Worm (Caenorhabditis elegans) whole organism, early embryonic: Measurements from ENCODE around the gene rme-6.

Experiments
- B0310.2 ChIP-seq: sonication (generic microtip); optimal IDR thresholded peaks from 2 replicates; lab custom pipeline; 2016; ENCODE audit warnings: mild to moderate bottlenecking, missing genetic modification characterization, missing compliant biosample characterization
- F13C5.2 ChIP-seq: sonication (generic microtip); optimal IDR thresholded peaks from 2 replicates; lab custom pipeline; 2017; ENCODE audit warnings: mild to moderate bottlenecking, missing genetic modification characterization, inconsistent platforms, missing compliant biosample characterization
- aly-1 ChIP-seq: sonication (generic microtip); optimal IDR thresholded peaks from 2 replicates; lab custom pipeline; 2016; ENCODE audit warnings: missing genetic modification characterization, missing compliant biosample characterization
- ama-1 ChIP-seq: fragments of 150-350 bp; optimal IDR thresholded peaks from 2 replicates; lab custom pipeline; 2014
- ceh-13 ChIP-seq: fragments of 200-800 bp; sonication (Bioruptor generic); optimal IDR thresholded peaks from 2 replicates; lab custom pipeline; 2018; ENCODE audit warnings: mild to moderate bottlenecking, missing genetic modification characterization, missing compliant biosample characterization
- ceh-36 ChIP-seq: sonication (generic microtip); optimal IDR thresholded peaks from 2 replicates; lab custom pipeline; 2016; ENCODE audit warnings: missing genetic modification characterization, inconsistent platforms, missing compliant biosample characterization
- ets-7 ChIP-seq: sonication (generic microtip); optimal IDR thresholded peaks from 2 replicates; lab custom pipeline; 2016; ENCODE audit warnings: missing genotype, missing genetic modification characterization, missing compliant biosample characterization
- flt-1 ChIP-seq: fragments of 200-800 bp; sonication (Bioruptor generic); IDR thresholded peaks from 2 replicates; pipeline ENCODE4 v1.3.6; 2022; ENCODE audit warnings: missing genetic modification characterization, missing compliant biosample characterization
- hmbx-1 ChIP-seq: sonication (generic microtip); optimal IDR thresholded peaks from 2 replicates; lab custom pipeline; 2016; ENCODE audit warnings: mild to moderate bottlenecking, missing genetic modification characterization, missing compliant biosample characterization
- hmg-4 ChIP-seq: fragments of 200-800 bp; sonication (Bioruptor generic); optimal IDR thresholded peaks from 2 replicates; lab custom pipeline; 2018; ENCODE audit warnings: mild to moderate bottlenecking, missing genetic modification characterization, missing compliant biosample characterization
- hnd-1 ChIP-seq: sonication (generic microtip); optimal IDR thresholded peaks from 2 replicates; lab custom pipeline; 2016; ENCODE audit warnings: missing genetic modification characterization, missing compliant biosample characterization
- pes-1 ChIP-seq: fragments of 200-800 bp; sonication (Bioruptor generic); IDR thresholded peaks from 2 replicates; pipeline ENCODE4 v1.3.6; 2022; ENCODE audit warnings: missing genetic modification reagents, missing genetic modification characterization, missing compliant biosample characterization
- scrt-1 ChIP-seq: fragments of 200-800 bp; sonication (Bioruptor generic); IDR thresholded peaks from 2 replicates; pipeline ENCODE4 v1.3.6; 2022; ENCODE audit warnings: missing genetic modification characterization, missing compliant biosample characterization
- sea-1 ChIP-seq: fragments of 200-800 bp; sonication (Bioruptor generic); conservative IDR thresholded peaks from 2 replicates; pipeline ENCODE4 v1.3.6; 2022; ENCODE audit warnings: missing genetic modification characterization, missing compliant biosample characterization
- tbx-11 ChIP-seq: fragments of 200-800 bp; sonication (Bioruptor generic); IDR thresholded peaks from 2 replicates; pipeline ENCODE4 v1.3.6; 2022; ENCODE audit warnings: missing genetic modification characterization, missing compliant biosample characterization
- tbx-37 ChIP-seq: fragments of 200-800 bp; sonication (Bioruptor generic); conservative IDR thresholded peaks from 2 replicates; pipeline ENCODE4 v1.3.6; 2022; ENCODE audit warnings: missing genetic modification reagents, missing genetic modification characterization, missing compliant biosample characterization
- tra-4 ChIP-seq: sonication (generic microtip); optimal IDR thresholded peaks from 2 replicates; lab custom pipeline; 2017; ENCODE audit warnings: missing genetic modification characterization, missing compliant biosample characterization

rme-6 gene

DNA sequence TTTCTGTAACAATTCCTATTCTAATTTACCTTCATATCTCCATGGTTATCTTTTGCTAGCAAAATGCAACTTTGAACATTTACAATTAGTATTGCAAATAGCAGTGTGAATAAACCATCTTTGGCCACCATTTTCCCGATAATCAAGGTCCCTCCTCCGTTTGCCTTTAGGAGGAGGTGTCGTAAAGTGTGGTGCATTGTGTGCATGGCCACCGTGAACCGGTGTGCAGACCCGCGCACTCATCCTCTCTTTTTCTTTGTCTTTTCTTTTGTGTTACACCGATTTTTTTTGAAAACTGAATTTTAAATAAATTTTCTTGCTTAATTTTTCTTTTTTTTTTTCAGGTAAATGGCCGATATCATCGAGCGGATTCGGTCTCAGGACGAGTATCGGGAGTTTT, at the start of gene rme-6, which contains the start of gene pigx-1:
TSS of gene rme-6 (plus strand) at position 345 of the 400 bp plus-strand sequence.
TSS of gene pigx-1 (minus strand) at position 206 of the 400 bp plus-strand sequence.
- no peak for TF ChIP-seq tra-4 (tag; lab: Kevin White, UChicago)
- TF ChIP-seq F13C5.2 (tag; lab: Kevin White, UChicago) = peak; percentile 16

DNA sequence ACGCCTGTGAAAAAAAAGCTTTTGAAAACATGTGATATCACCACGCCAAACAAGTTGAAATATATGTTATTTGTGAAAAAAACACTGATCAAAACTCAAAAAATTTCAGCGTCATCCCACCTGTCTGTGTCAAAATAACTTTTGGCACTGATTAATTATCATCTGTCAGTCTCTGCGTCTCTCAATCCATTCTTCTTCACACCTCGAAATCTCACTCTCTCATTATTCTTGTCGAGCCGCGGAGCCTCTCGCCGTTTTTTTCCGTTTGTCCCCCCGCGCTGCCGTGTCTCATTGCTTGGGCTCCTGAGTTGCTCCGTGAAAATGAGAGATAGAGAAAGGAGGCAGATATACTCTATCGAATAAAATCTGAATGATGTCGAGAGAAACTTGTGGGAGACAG, 45.9 kb upstream of the rme-6 start:
- no peak for TF ChIP-seq B0310.2 (tag; lab: Kevin White, UChicago)
- TF ChIP-seq tbx-37 (GFP tag; lab: Robert Waterston, UW) = no peak
- no peak for TF ChIP-seq aly-1 (tag; lab: Kevin White, UChicago)
- no peak for TF ChIP-seq tra-4 (tag; lab: Kevin White, UChicago)
- no peak for TF ChIP-seq flt-1
- TF ChIP-seq ama-1 (lab: Kevin White, UChicago) = no peak
- no peak for TF ChIP-seq hmg-4 (GFP tag; lab: Kevin White, UChicago)
- TF ChIP-seq scrt-1 = no peak
- TF ChIP-seq sea-1 (GFP tag; lab: Robert Waterston, UW) = no peak
- no peak for TF ChIP-seq hmbx-1 (tag; lab: Kevin White, UChicago)

DNA sequence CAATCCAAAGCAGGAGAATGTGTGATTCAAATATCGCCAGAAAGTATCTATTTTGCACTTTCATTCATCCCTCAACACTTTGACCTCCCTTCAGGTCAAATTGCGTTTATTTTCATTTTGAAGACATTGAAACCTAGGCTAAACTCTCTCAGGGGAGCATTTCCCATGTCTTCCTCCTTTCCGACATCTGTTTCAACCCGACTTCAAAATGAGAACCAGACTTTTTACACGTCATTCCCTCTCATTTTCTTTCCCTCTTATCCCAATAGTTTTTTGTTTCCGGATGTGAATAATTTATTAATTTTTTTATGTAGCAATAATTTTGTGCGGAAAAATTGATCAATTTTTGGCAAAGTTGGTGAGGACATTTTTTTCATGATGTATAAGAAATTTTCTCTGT, 44.0 kb upstream of the rme-6 start:
- TF ChIP-seq pes-1 (GFP tag; lab: Robert Waterston, UW) = no peak
- TF ChIP-seq hmbx-1 (tag; lab: Kevin White, UChicago) = no peak
- no peak for TF ChIP-seq tbx-11 (GFP tag; lab: Robert Waterston, UW)
- no peak for TF ChIP-seq tbx-37 (GFP tag; lab: Robert Waterston, UW)
- TF ChIP-seq sea-1 (GFP tag; lab: Robert Waterston, UW) = no peak
- no peak for TF ChIP-seq tra-4 (tag; lab: Kevin White, UChicago)
- TF ChIP-seq scrt-1 = no peak
- no peak for TF ChIP-seq ceh-13 (GFP tag; lab: Kevin White, UChicago)
- no peak for TF ChIP-seq ceh-36 (tag; lab: Kevin White, UChicago)
- TF ChIP-seq ets-7 = no peak
- TF ChIP-seq flt-1 = no peak
- TF ChIP-seq aly-1 (tag; lab: Kevin White, UChicago) = no peak
- no peak for TF ChIP-seq ama-1 (lab: Kevin White, UChicago)
- TF ChIP-seq F13C5.2 (tag; lab: Kevin White, UChicago) = no peak

DNA sequence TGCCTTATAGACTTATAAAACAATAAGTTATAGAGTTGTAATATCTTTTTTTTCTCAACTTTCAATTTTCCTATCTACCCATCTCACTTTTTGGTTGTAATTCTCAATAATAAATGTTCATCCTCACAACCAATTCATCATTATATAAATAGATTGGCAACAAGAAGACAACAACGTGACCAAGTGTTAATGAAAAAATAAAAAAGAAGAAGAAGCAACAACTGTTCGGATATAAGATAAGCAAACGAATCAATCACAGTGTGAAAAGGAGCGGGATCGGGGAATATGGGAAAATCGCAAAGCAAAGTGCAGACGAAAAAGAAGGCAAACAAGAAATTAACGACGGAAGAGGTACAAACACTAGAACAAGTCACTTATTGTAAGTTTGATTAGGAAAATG, 43.0 kb upstream of the rme-6 start, which contains the start of gene ncs-3:
TSS of gene ncs-3 (plus strand) at position 153 of the 400 bp plus-strand sequence.
- TF ChIP-seq aly-1 (tag; lab: Kevin White, UChicago) (no peak), scrt-1 (no peak), ceh-13 (GFP tag; lab: Kevin White, UChicago) (no peak), hnd-1 (no peak), tbx-11 (GFP tag; lab: Robert Waterston, UW) (no peak), ceh-36 (tag; lab: Kevin White, UChicago) (no peak), tra-4 (tag; lab: Kevin White, UChicago) (no peak), F13C5.2 (tag; lab: Kevin White, UChicago) (no peak), sea-1 (GFP tag; lab: Robert Waterston, UW) (no peak), hmg-4 (GFP tag; lab: Kevin White, UChicago) (no peak), B0310.2 (tag; lab: Kevin White, UChicago) (no peak), ets-7 (no peak), flt-1 (no peak)

DNA sequence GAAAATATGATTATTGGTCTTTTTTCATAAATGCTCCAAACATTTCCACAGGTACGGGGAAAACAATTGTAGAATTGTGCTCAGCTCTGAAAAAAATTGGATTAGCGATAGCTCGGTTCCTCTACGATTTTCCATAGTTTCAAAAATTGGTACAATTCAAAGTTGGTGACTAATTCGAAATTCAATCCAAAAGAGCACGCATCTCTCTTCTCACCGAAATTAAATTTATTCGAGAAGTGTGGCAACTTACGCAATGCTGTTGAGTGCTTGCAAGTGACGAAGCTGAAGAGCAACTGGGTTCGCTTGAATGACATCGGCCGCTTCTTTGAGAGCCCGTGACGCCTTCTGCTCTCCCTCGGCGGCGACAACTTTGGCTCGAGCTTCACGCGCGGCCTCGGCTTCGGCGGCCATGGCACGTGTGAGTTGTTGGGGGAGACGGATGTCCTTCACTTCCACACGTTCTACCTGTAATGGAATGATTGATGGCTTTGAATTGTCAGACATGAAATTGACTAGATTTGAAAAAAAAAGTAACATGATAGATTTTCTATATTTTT, 39.1 kb upstream of the rme-6 start:
- TF ChIP-seq sea-1 (GFP tag; lab: Robert Waterston, UW) = no peak
- no peak for TF ChIP-seq flt-1
- TF ChIP-seq ceh-36 (tag; lab: Kevin White, UChicago) = no peak
- TF ChIP-seq tra-4 (tag; lab: Kevin White, UChicago) = no peak
- no peak for TF ChIP-seq aly-1 (tag; lab: Kevin White, UChicago)
- no peak for TF ChIP-seq hmbx-1 (tag; lab: Kevin White, UChicago)
- no peak for TF ChIP-seq hmg-4 (GFP tag; lab: Kevin White, UChicago)
- no peak for TF ChIP-seq tbx-11 (GFP tag; lab: Robert Waterston, UW)
- no peak for TF ChIP-seq F13C5.2 (tag; lab: Kevin White, UChicago)
- TF ChIP-seq hnd-1 = no peak
- no peak for TF ChIP-seq tbx-37 (GFP tag; lab: Robert Waterston, UW)
- TF ChIP-seq scrt-1 = no peak
- TF ChIP-seq ceh-13 (GFP tag; lab: Kevin White, UChicago) = no peak
- no peak for TF ChIP-seq pes-1 (GFP tag; lab: Robert Waterston, UW)
- TF ChIP-seq ama-1 (lab: Kevin White, UChicago) = no peak
- TF ChIP-seq ets-7 = no peak

DNA sequence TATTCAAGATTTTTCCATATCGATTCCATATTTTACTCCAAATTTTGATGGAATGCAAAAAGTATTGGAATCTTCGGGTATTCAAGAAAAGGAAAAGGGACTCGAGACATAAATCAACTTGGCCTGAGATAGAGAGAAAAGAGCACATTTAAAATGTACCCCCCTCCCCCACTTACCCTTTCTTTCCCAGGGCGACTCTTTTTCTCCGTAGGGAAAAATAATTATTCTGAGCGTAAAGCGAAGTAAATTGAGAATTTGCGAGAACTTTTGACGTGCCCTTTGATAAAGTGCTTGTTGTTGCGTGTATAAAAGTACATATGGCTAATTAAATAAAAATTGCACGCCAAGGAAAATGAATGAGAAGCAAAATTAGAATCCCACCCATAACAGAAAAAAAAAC, 36.2 kb upstream of the rme-6 start:
- no peak for TF ChIP-seq tbx-37 (GFP tag; lab: Robert Waterston, UW)
- TF ChIP-seq hmg-4 (GFP tag; lab: Kevin White, UChicago) = no peak
- no peak for TF ChIP-seq scrt-1
- TF ChIP-seq ama-1 (lab: Kevin White, UChicago) = no peak
- no peak for TF ChIP-seq B0310.2 (tag; lab: Kevin White, UChicago)
- no peak for TF ChIP-seq tra-4 (tag; lab: Kevin White, UChicago)
- no peak for TF ChIP-seq ceh-13 (GFP tag; lab: Kevin White, UChicago)
- no peak for TF ChIP-seq pes-1 (GFP tag; lab: Robert Waterston, UW)
- TF ChIP-seq tbx-11 (GFP tag; lab: Robert Waterston, UW) = no peak
- no peak for TF ChIP-seq hnd-1

DNA sequence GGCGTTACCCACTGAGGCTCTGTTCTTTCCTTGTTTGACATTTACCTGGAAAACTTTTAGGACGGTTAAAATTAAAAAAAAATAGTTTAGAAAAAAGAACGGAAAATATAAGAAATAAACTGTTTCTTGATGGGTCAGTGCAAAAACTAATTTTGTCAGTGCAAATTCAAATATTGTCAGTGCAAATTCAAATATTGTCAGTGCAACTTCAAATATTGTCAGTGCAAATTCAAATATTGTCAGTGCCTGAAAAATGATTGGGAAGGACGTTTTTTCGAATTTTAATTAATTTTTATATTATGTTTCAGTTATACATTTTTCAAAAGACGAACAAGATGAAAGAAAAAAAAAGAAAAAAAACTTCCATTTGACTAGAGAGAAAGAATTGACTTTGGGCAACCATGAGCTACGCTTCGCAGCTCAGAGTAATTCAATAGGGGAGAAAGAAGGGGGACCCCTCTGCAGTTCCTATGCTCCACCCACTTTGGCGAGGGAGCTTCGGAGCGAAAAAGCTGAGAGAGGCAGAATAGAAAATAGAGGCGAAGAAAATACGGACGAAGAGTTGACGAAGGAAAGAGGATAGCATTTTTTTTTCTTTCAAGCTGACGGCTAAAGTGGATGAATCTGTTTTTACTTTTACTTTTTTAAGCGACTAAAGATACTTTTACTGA, 34.4 kb upstream of the rme-6 start, which contains the start of gene unc-1:
TSS of gene unc-1 (minus strand) at position 51 of the 671 bp plus-strand sequence.
- TF ChIP-seq B0310.2 (tag; lab: Kevin White, UChicago) = no peak
- TF ChIP-seq scrt-1 = 0 out of 2 replicates have a peak, but pooled peaks have one; percentile 20
